Fruit fly (Drosophila melanogaster) whole organism, adult: Measurements from ENCODE around the gene betaCOP.

Source experiments
- CG11617 ChIP-seq: fragments of 200-800 bp; sonication (Bioruptor generic); optimal IDR thresholded peaks from 2 replicates; lab custom pipeline; 2017; ENCODE audit warnings: mild to moderate bottlenecking, missing biosample characterization, missing genetic modification reagents, missing genetic modification characterization
- CG12768 ChIP-seq: fragments of 200-800 bp; sonication (Bioruptor generic); optimal IDR thresholded peaks from 2 replicates; lab custom pipeline; 2017; ENCODE audit warnings: missing biosample characterization, missing genetic modification characterization, mild to moderate bottlenecking, moderate library complexity, missing genetic modification reagents
- CG14711 ChIP-seq: fragments of 200-800 bp; sonication (Bioruptor generic); optimal IDR thresholded peaks from 2 replicates; lab custom pipeline; 2018; ENCODE audit warnings: missing biosample characterization, mild to moderate bottlenecking, missing genetic modification characterization, moderate library complexity
- CG1620 ChIP-seq: fragments of 200-800 bp; sonication (Bioruptor generic); optimal IDR thresholded peaks from 2 replicates; lab custom pipeline; 2016; ENCODE audit warnings: missing biosample characterization, missing genetic modification characterization
- CG33017 ChIP-seq: fragments of 200-800 bp; sonication (Bioruptor generic); optimal IDR thresholded peaks from 2 replicates; lab custom pipeline; 2018; ENCODE audit warnings: missing biosample characterization, mild to moderate bottlenecking, missing genetic modification characterization, moderate library complexity
- CG5204 ChIP-seq: fragments of 200-800 bp; sonication (Bioruptor generic); optimal IDR thresholded peaks from 2 replicates; lab custom pipeline; 2016; ENCODE audit warnings: missing biosample characterization, missing genetic modification characterization
- CG7045 ChIP-seq: fragments of 200-800 bp; sonication (Bioruptor generic); optimal IDR thresholded peaks from 2 replicates; lab custom pipeline; 2017; ENCODE audit warnings: missing biosample characterization, mild to moderate bottlenecking, missing genetic modification characterization
- CG7101 ChIP-seq: fragments of 200-800 bp; sonication (Bioruptor generic); optimal IDR thresholded peaks from 2 replicates; lab custom pipeline; 2018; ENCODE audit warnings: missing biosample characterization, mild to moderate bottlenecking, missing genetic modification characterization, moderate library complexity
- Clk ChIP-seq: fragments of 200-800 bp; sonication (Bioruptor generic); optimal IDR thresholded peaks from 2 replicates; lab custom pipeline; 2017; ENCODE audit warnings: missing biosample characterization, missing genetic modification characterization
- Crg-1 ChIP-seq: fragments of 200-800 bp; sonication (Bioruptor generic); optimal IDR thresholded peaks from 2 replicates; lab custom pipeline; 2016; ENCODE audit warnings: missing biosample characterization, missing genetic modification characterization
- Hr96 ChIP-seq: fragments of 200-800 bp; sonication (Bioruptor generic); optimal IDR thresholded peaks from 2 replicates; lab custom pipeline; 2016; ENCODE audit warnings: missing biosample characterization, missing genetic modification characterization
- Mnt ChIP-seq: fragments of 200-800 bp; sonication (Bioruptor generic); optimal IDR thresholded peaks from 2 replicates; lab custom pipeline; 2016; ENCODE audit warnings: missing biosample characterization, mild to moderate bottlenecking, missing genetic modification characterization
- bab1 ChIP-seq: fragments of 200-800 bp; sonication (Bioruptor generic); optimal IDR thresholded peaks from 3 replicates; lab custom pipeline; 2019; ENCODE audit warnings: missing biosample characterization, mild to moderate bottlenecking, missing genetic modification characterization, moderate library complexity
- cic ChIP-seq: fragments of 200-800 bp; sonication (Bioruptor generic); optimal IDR thresholded peaks from 2 replicates; lab custom pipeline; 2017; ENCODE audit warnings: missing biosample characterization, mild to moderate bottlenecking, missing genetic modification characterization, moderate library complexity
- cnc ChIP-seq, 2 experiments: fragments of >200 bp; optimal IDR thresholded peaks; 2 replicates each; lab custom pipeline; 2017
- kay ChIP-seq: fragments of 200-800 bp; sonication (Bioruptor generic); peaks from one replicate; lab custom pipeline; 2016; ENCODE audit warnings: missing biosample characterization, missing genetic modification characterization, borderline replicate concordance
- ovo ChIP-seq: fragments of 200-800 bp; sonication (Bioruptor generic); optimal IDR thresholded peaks from 2 replicates; lab custom pipeline; 2016; ENCODE audit warnings: missing biosample characterization, missing genetic modification characterization
- pad ChIP-seq: fragments of 200-800 bp; sonication (Bioruptor generic); optimal IDR thresholded peaks from 3 replicates; lab custom pipeline; 2017; ENCODE audit warnings: missing biosample characterization, missing genetic modification characterization, mild to moderate bottlenecking, moderate library complexity, missing genetic modification reagents
- tj ChIP-seq: fragments of 200-800 bp; sonication (Bioruptor generic); optimal IDR thresholded peaks from 3 replicates; lab custom pipeline; 2017; ENCODE audit warnings: missing biosample characterization, mild to moderate bottlenecking, missing genetic modification characterization, moderate library complexity
- toe ChIP-seq: fragments of 200-800 bp; sonication (Bioruptor generic); optimal IDR thresholded peaks from 2 replicates; lab custom pipeline; 2016; ENCODE audit warnings: missing biosample characterization, missing genetic modification characterization

Gene betaCOP

dm6 chrX:18366851-18367649 is 18.0 kb downstream of the betaCOP start:
- TF ChIP-seq CG5204 (GFP tag; lab: Kevin White, UChicago) (peak; percentile 84), toe (peak; percentile 71), CG33017 (tag; lab: Kevin White, UChicago) (peak; percentile 86), CG11617 (GFP tag; lab: Kevin White, UChicago) (peak; percentile 72), Mnt (GFP tag; lab: Kevin White, UChicago) (peak; percentile 81), CG7045 (GFP tag; lab: Kevin White, UChicago) (peak; percentile 81), ovo (peak; percentile 64), pad (peak; percentile 85), cnc (optimal IDR thresholded peaks at IDR 0.05; lab: Kevin White, UChicago) (no peak), cic (GFP tag; lab: Kevin White, UChicago) (no peak), CG14711 (tag; lab: Kevin White, UChicago) (peak; percentile 86), Crg-1 (GFP tag; lab: Kevin White, UChicago) (peak; percentile 61), Clk (GFP tag; lab: Kevin White, UChicago) (peak; percentile 58), tj (GFP tag; lab: Kevin White, UChicago) (peak; percentile 76), CG12768 (GFP tag; lab: Kevin White, UChicago) (peak; percentile 73), kay (peak; percentile 56), bab1 (peak; percentile 94), CG1620 (GFP tag; lab: Kevin White, UChicago) (peak; percentile 85), Hr96 (GFP tag; lab: Kevin White, UChicago) (peak; percentile 93), CG7101 (tag; lab: Kevin White, UChicago) (peak; percentile 94)

- TF ChIP-seq CG11617 (GFP tag; lab: Kevin White, UChicago) (peak; percentile 4), bab1 (peak; percentile 65), Mnt (GFP tag; lab: Kevin White, UChicago) (peak; percentile 57), CG7101 (tag; lab: Kevin White, UChicago) (peak; percentile 15), ovo (peak; percentile 63), kay (peak; percentile 24), CG1620 (GFP tag; lab: Kevin White, UChicago) (no peak), cnc (optimal IDR thresholded peaks at IDR 0.05; lab: Kevin White, UChicago) (no peak), CG14711 (tag; lab: Kevin White, UChicago) (no peak), pad (peak; percentile 91), CG33017 (tag; lab: Kevin White, UChicago) (no peak), tj (GFP tag; lab: Kevin White, UChicago) (peak; percentile 64), CG12768 (GFP tag; lab: Kevin White, UChicago) (peak; percentile 19), cic (GFP tag; lab: Kevin White, UChicago) (peak; percentile 81), Hr96 (GFP tag; lab: Kevin White, UChicago) (peak; percentile 45), CG5204 (GFP tag; lab: Kevin White, UChicago) (no peak), CG7045 (GFP tag; lab: Kevin White, UChicago) (no peak), toe (no peak), Clk (GFP tag; lab: Kevin White, UChicago) (no peak), Crg-1 (GFP tag; lab: Kevin White, UChicago) (peak; percentile 11)
Observed at dm6 chrX:18366033-18366850, 18.8 kb downstream of the betaCOP start, which contains the start of gene CrebB. CrebB (plus strand) TSS chrX:18366357.

dm6 chrX:18364999-18365398 is 20.0 kb downstream of the betaCOP start:
- TF ChIP-seq CG7101 (tag; lab: Kevin White, UChicago) (no peak), Crg-1 (GFP tag; lab: Kevin White, UChicago) (no peak)

dm6 chrX:18364047-18364747 is 20.8 kb downstream of the betaCOP start:
- TF ChIP-seq tj (GFP tag; lab: Kevin White, UChicago) (no peak), CG5204 (GFP tag; lab: Kevin White, UChicago) (no peak), toe (no peak), CG1620 (GFP tag; lab: Kevin White, UChicago) (no peak), CG33017 (tag; lab: Kevin White, UChicago) (no peak), cnc (optimal IDR thresholded peaks at IDR 0.05; lab: Kevin White, UChicago) (no peak), CG14711 (tag; lab: Kevin White, UChicago) (no peak), Hr96 (GFP tag; lab: Kevin White, UChicago) (no peak), Crg-1 (GFP tag; lab: Kevin White, UChicago) (no peak), Mnt (GFP tag; lab: Kevin White, UChicago) (no peak), CG11617 (GFP tag; lab: Kevin White, UChicago) (no peak), cic (GFP tag; lab: Kevin White, UChicago) (no peak)

dm6 chrX:18363423-18363822 is 21.6 kb downstream of the betaCOP start:
- TF ChIP-seq kay (no peak), CG33017 (tag; lab: Kevin White, UChicago) (no peak), Crg-1 (GFP tag; lab: Kevin White, UChicago) (no peak), CG12768 (GFP tag; lab: Kevin White, UChicago) (no peak), Clk (GFP tag; lab: Kevin White, UChicago) (no peak), bab1 (no peak), CG14711 (tag; lab: Kevin White, UChicago) (no peak), CG11617 (GFP tag; lab: Kevin White, UChicago) (no peak), toe (no peak), ovo (no peak), CG7045 (GFP tag; lab: Kevin White, UChicago) (no peak), Hr96 (GFP tag; lab: Kevin White, UChicago) (no peak), tj (GFP tag; lab: Kevin White, UChicago) (no peak), pad (no peak), CG5204 (GFP tag; lab: Kevin White, UChicago) (no peak), Mnt (GFP tag; lab: Kevin White, UChicago) (no peak)
